Fruit fly (Drosophila melanogaster): ENCODE data around the gene CG42467.

DNA sequence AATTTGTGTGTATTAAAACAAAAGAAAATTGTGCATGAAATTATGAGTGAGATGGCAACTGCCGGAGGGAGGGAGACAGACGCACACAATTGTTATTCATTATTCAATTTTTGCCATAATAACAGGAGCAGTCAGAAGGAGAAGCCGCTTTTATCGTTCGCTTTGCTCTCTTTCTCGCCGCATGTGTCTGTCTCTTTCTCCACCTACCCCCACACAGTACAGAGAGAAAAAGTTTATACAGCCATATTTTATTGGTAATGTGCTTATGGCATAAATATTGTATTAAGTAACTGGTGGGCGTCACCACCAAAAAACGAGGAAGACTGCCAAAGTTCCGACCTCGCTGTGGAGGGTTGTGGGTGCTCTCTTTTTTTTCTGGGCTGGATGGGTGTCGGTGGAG, 18.6 kb upstream of the CG42467 start:
- TF ChIP-seq CG31627 (GFP tag; optimal IDR thresholded peaks at IDR 0.05) (no peak), Hr38 (GFP tag; optimal IDR thresholded peaks at IDR 0.05) (no peak), CG9139 (GFP tag; optimal IDR thresholded peaks at IDR 0.05) (no peak), acj6 (GFP tag; optimal IDR thresholded peaks at IDR 0.05) (no peak), svp (GFP tag) (no peak), CG8632 (GFP tag; optimal IDR thresholded peaks at IDR 0.05) (no peak)
